Worm (Caenorhabditis elegans) whole organism, midembryonic: Measurements from ENCODE around the gene hpo-12.

ENCODE experiments used
- cog-1 ChIP-seq: sonication (generic microtip); optimal IDR thresholded peaks from 2 replicates; lab custom pipeline; 2016; ENCODE audit warnings: missing genetic modification characterization, missing compliant biosample characterization
- flt-1 ChIP-seq: fragments of 200-800 bp; sonication (Bioruptor generic); IDR thresholded peaks from 2 replicates; pipeline ENCODE4 v1.3.6; 2022; ENCODE audit warnings: missing genetic modification characterization, missing compliant biosample characterization
- klf-2 ChIP-seq: fragments of 200-800 bp; sonication (Bioruptor generic); conservative IDR thresholded peaks from 2 replicates; pipeline ENCODE4 v1.3.6; 2022; ENCODE audit warnings: missing genetic modification reagents, missing genetic modification characterization, missing compliant biosample characterization
- med-1 ChIP-seq: sonication (generic microtip); optimal IDR thresholded peaks from 2 replicates; lab custom pipeline; 2017; ENCODE audit warnings: missing genetic modification characterization, mild to moderate bottlenecking, missing compliant biosample characterization, antibody characterized with exemption, missing genetic modification reagents; ENCODE audit not compliant: insufficient read depth
- ref-1 ChIP-seq: fragments of 200-800 bp; sonication (Bioruptor generic); conservative IDR thresholded peaks from 2 replicates; pipeline ENCODE4 v1.3.6; 2022; ENCODE audit warnings: missing genetic modification reagents, missing genetic modification characterization, missing compliant biosample characterization
- tab-1 ChIP-seq: fragments of 200-800 bp; sonication (Bioruptor generic); IDR thresholded peaks from 2 replicates; pipeline ENCODE4 v1.3.6; 2022; ENCODE audit warnings: missing genetic modification characterization, missing compliant biosample characterization
- ztf-23 ChIP-seq: fragments of 200-800 bp; sonication (Bioruptor generic); IDR thresholded peaks from 2 replicates; pipeline ENCODE4 v1.3.6; 2022; ENCODE audit warnings: missing genetic modification reagents, missing genetic modification characterization, missing compliant biosample characterization

DNA sequence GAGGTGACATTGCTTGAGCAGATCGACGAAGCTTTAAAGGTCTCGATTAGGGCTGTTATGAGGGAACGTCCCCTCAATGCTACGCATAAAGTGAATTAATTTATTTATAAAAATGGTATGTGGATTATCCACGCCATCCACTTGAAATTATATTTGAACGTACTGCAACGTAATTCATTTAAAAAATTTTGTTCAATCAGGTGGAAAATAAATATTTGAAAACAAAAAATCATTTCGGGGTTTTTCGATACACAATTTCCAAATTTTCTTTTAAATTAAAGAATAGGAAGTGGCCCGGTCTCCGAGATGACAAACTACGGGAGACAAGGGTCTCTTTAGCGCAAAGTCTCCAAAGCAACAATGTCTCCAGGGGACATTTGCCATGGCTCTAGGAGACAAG is 28.6 kb downstream of the hpo-12 start, which contains the start of gene oac-58:
- no peak for TF ChIP-seq med-1
- TF ChIP-seq ref-1 (GFP tag; lab: Robert Waterston, UW) = no peak
- TF ChIP-seq klf-2 (GFP tag; lab: Robert Waterston, UW) = no peak
- no peak for TF ChIP-seq flt-1 (GFP tag; lab: Robert Waterston, UW)
- no peak for TF ChIP-seq ztf-23
- TF ChIP-seq tab-1 (GFP tag; lab: Robert Waterston, UW) = no peak
- no peak for TF ChIP-seq cog-1 (tag; lab: Kevin White, UChicago)
